Fruit fly (Drosophila melanogaster) whole organism, adult: ENCODE measurements around the gene CG42674.

Source experiments
- CG33017 ChIP-seq: fragments of 200-800 bp; sonication (Bioruptor generic); optimal IDR thresholded peaks from 2 replicates; lab custom pipeline; 2018; ENCODE audit warnings: missing biosample characterization, mild to moderate bottlenecking, missing genetic modification characterization, moderate library complexity
- pad ChIP-seq: fragments of 200-800 bp; sonication (Bioruptor generic); optimal IDR thresholded peaks from 3 replicates; lab custom pipeline; 2017; ENCODE audit warnings: missing biosample characterization, missing genetic modification characterization, mild to moderate bottlenecking, moderate library complexity, missing genetic modification reagents
- tj ChIP-seq: fragments of 200-800 bp; sonication (Bioruptor generic); optimal IDR thresholded peaks from 3 replicates; lab custom pipeline; 2017; ENCODE audit warnings: missing biosample characterization, mild to moderate bottlenecking, missing genetic modification characterization, moderate library complexity

DNA sequence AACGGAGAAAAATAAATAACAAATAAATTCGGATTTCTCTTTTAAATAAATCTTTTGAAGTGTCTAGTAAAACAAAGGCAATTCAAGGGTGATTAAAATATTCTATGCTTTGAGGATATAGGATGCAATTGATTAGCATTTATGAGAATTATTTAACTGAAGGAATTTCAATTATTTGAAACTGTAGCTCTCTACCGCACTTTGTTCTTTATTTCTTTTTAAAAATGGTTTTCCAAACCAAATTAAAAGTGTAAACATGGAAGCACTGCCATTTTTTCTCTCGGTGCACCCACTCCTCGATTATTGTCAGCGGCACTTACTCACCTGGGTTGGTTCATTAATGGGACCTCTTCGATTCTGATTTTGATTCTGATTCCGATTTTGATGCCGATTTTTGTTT is 30.0 kb downstream of the CG42674 start:
- TF ChIP-seq CG33017 (tag; lab: Kevin White, UChicago) (no peak), tj (GFP tag; lab: Kevin White, UChicago) (no peak), pad (GFP tag; lab: Kevin White, UChicago) (no peak)
